Fruit fly (Drosophila melanogaster): ENCODE data around the gene CG42249.
A peak's percentile ranks its signal among the peaks of the same experiment; 100 is the strongest.

Gene CG42249

DNA sequence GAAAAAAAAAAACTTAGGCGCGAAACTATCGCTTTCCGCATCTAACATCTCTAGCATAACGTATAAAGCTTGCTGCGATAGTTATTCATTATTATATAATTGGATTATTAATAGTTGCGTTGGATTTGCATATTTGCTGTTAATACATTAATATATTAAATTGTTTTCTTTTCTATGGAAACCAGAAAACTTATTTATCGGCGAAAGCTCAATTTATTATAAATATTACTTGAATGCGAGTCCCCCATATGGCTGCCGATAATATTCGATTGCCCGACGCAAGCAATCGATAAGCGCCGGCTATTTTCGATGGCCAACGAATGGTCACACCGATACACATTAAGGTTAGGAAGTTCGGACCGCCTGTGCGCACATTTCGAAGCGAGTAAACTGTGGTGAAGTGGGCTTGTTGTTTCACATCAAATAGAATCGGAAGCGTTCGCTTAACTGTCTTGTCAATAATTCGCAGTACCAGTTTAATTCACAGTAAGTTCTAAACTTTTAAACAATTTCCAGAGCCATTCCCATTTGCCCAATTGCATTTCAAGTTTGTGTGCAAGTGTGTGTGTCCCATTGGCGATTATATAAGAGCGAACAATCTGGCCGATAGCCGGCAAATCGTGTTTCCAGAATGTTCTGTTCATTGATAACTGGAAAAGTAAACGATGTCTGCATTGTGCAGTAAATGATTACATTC, 12.2 kb downstream of the CG42249 start, which contains the start of gene Hsp60A (continued):
- TF ChIP-seq pan (optimal IDR thresholded peaks at IDR 0.05) (no peak), pan (GFP tag; optimal IDR thresholded peaks at IDR 0.05 in 1 of 2, IDR thresholded peaks at IDR 0.05 in 1 of 2) (peak in 1 of 2 experiments; percentile 39), CG10267 (tag; optimal IDR thresholded peaks at IDR 0.05) (peak; percentile 58), tna (GFP tag; IDR thresholded peaks at IDR 0.05; ENCODE audit: partially characterized antibody) (peak; percentile 82), twi (tag; optimal IDR thresholded peaks at IDR 0.05) (no peak), CHES-1-like (GFP tag; optimal IDR thresholded peaks at IDR 0.05) (no peak), hth (optimal IDR thresholded peaks at IDR 0.05) (no peak), CG5953 (GFP tag; IDR thresholded peaks at IDR 0.05) (no peak), Sox100B (GFP tag; optimal IDR thresholded peaks at IDR 0.05) (no peak), unpg (GFP tag; optimal IDR thresholded peaks at IDR 0.05) (peak; percentile 60), Hr3 (GFP tag; optimal IDR thresholded peaks at IDR 0.05) (peak; percentile 36), dmrt99B (tag; optimal IDR thresholded peaks at IDR 0.05) (peak; percentile 43), Six4 (GFP tag; optimal IDR thresholded peaks at IDR 0.05) (peak; percentile 10), hb (GFP tag; IDR thresholded peaks at IDR 0.05; ENCODE audit: partially characterized antibody) (peak; percentile 76; the same call in 2 of the 3 replicates), toy (GFP tag; IDR thresholded peaks at IDR 0.05) (no peak), CG17829 (tag; optimal IDR thresholded peaks at IDR 0.05) (peak; percentile 58), CG9437 (GFP tag; optimal IDR thresholded peaks at IDR 0.05) (peak; percentile 98), h (optimal IDR thresholded peaks at IDR 0.05) (no peak), mld (GFP tag; IDR thresholded peaks at IDR 0.05; ENCODE audit: partially characterized antibody) (0 out of 3 replicates have a peak, but pooled peaks have one; percentile 37), CG31441 (GFP tag; IDR thresholded peaks at IDR 0.05) (peak; percentile 51), NFAT (GFP tag; IDR thresholded peaks at IDR 0.05) (no peak), Sry-β (GFP tag; optimal IDR thresholded peaks at IDR 0.05) (no peak), C15 (GFP tag; IDR thresholded peaks at IDR 0.05) (no peak), CG10321 (GFP tag; IDR thresholded peaks at IDR 0.05) (no peak), dati (GFP tag; IDR thresholded peaks at IDR 0.05) (no peak), inv (GFP tag; IDR thresholded peaks at IDR 0.05; ENCODE audit: partially characterized antibody) (peak; percentile 81), CG6765 (GFP tag; optimal IDR thresholded peaks at IDR 0.05) (no peak), CG43689 (GFP tag; IDR thresholded peaks at IDR 0.05) (no peak), CG15696 (tag; optimal IDR thresholded peaks at IDR 0.05) (peak; percentile 31), Oli (tag; optimal IDR thresholded peaks at IDR 0.05) (peak; percentile 2), zen2 (GFP tag; IDR thresholded peaks at IDR 0.05; ENCODE audit: partially characterized antibody) (peak; percentile 36; the same call in 1 of the 3 replicates), CG4328 (GFP tag; optimal IDR thresholded peaks at IDR 0.05) (no peak), gfzf (GFP tag; optimal IDR thresholded peaks at IDR 0.05) (peak; percentile 66), Usf (GFP tag; optimal IDR thresholded peaks at IDR 0.05) (no peak), Mes4 (GFP tag; optimal IDR thresholded peaks at IDR 0.05) (no peak), CG12744 (GFP tag; optimal IDR thresholded peaks at IDR 0.05) (no peak), CG3847 (GFP tag; IDR thresholded peaks at IDR 0.05) (peak; percentile 25; the same call in 1 of the 2 replicates), CG12659 (GFP tag; optimal IDR thresholded peaks at IDR 0.05) (peak; percentile 54), CG8290 (GFP tag; optimal IDR thresholded peaks at IDR 0.05) (no peak), CG8290 (tag; optimal IDR thresholded peaks at IDR 0.05) (no peak), grau (tag; optimal IDR thresholded peaks at IDR 0.05) (peak; percentile 53), CG14667 (GFP tag; IDR thresholded peaks at IDR 0.05) (no peak), klu (GFP tag; IDR thresholded peaks at IDR 0.05) (no peak), CG11398 (GFP tag; optimal IDR thresholded peaks at IDR 0.05) (no peak), bcd (GFP tag; optimal IDR thresholded peaks at IDR 0.05) (peak; percentile 40), CG15601 (tag; optimal IDR thresholded peaks at IDR 0.05) (peak; percentile 59), E2f2 (GFP tag; IDR thresholded peaks at IDR 0.05) (peak; percentile 92), ci (GFP tag; IDR thresholded peaks at IDR 0.05) (peak; percentile 72; the same call in 2 of the 3 replicates), CG15073 (GFP tag; optimal IDR thresholded peaks at IDR 0.05) (no peak), CG6689 (GFP tag; IDR thresholded peaks at IDR 0.05) (peak; percentile 26; the same call in 1 of the 2 replicates), vnd (GFP tag; IDR thresholded peaks at IDR 0.05; ENCODE audit: partially characterized antibody) (peak; percentile 80)

Measured in whole organism, embryonic.